Worm (Caenorhabditis elegans) whole organism, late embryonic: Measurements from ENCODE around the gene F26D2.3.

Source experiments
- C38D4.7 ChIP-seq: fragments of 200-800 bp; sonication (Bioruptor generic); optimal IDR thresholded peaks from 2 replicates; lab custom pipeline; 2018; ENCODE audit warnings: mild to moderate bottlenecking, missing genetic modification characterization, moderate library complexity, missing compliant biosample characterization
- F13H6.1 ChIP-seq: sonication (generic microtip); optimal IDR thresholded peaks from 2 replicates; lab custom pipeline; 2016; ENCODE audit warnings: missing genetic modification characterization, missing compliant biosample characterization
- K02D7.2 ChIP-seq: sonication (generic microtip); optimal IDR thresholded peaks from 2 replicates; lab custom pipeline; 2017; ENCODE audit warnings: mild to moderate bottlenecking, missing genetic modification characterization, missing compliant biosample characterization
- ahr-1 ChIP-seq: sonication (generic microtip); optimal IDR thresholded peaks from 2 replicates; lab custom pipeline; 2016; ENCODE audit warnings: missing genetic modification characterization, missing compliant biosample characterization
- ceh-14 ChIP-seq: sonication (generic microtip); optimal IDR thresholded peaks from 2 replicates; lab custom pipeline; 2016; ENCODE audit warnings: missing genotype, missing genetic modification characterization, missing compliant biosample characterization
- ceh-18 ChIP-seq: sonication (generic microtip); optimal IDR thresholded peaks from 2 replicates; lab custom pipeline; 2016; ENCODE audit warnings: missing genetic modification characterization, missing compliant biosample characterization
- ceh-19 ChIP-seq: fragments of 200-800 bp; sonication (Bioruptor generic); optimal IDR thresholded peaks from 2 replicates; lab custom pipeline; 2018; ENCODE audit warnings: mild to moderate bottlenecking, missing genetic modification characterization, missing compliant biosample characterization
- ceh-45 ChIP-seq: fragments of 200-800 bp; sonication (Bioruptor generic); IDR thresholded peaks from 2 replicates; pipeline ENCODE4 v1.3.6; 2022; ENCODE audit warnings: missing genetic modification reagents, missing genetic modification characterization, missing compliant biosample characterization
- ceh-6 ChIP-seq: fragments of 200-800 bp; sonication (Bioruptor generic); optimal IDR thresholded peaks from 2 replicates; lab custom pipeline; 2018; ENCODE audit warnings: mild to moderate bottlenecking, missing genetic modification characterization, missing compliant biosample characterization
- dmd-4 ChIP-seq: sonication (generic microtip); optimal IDR thresholded peaks from 2 replicates; lab custom pipeline; 2016; ENCODE audit warnings: borderline replicate concordance, missing genetic modification characterization, missing compliant biosample characterization
- elt-4 ChIP-seq: sonication (generic microtip); optimal IDR thresholded peaks from 2 replicates; lab custom pipeline; 2016; ENCODE audit warnings: missing genetic modification characterization, missing compliant biosample characterization
- eyg-1 ChIP-seq: sonication (generic microtip); optimal IDR thresholded peaks from 2 replicates; lab custom pipeline; 2016; ENCODE audit warnings: missing genotype, missing genetic modification characterization, missing compliant biosample characterization
- fkh-10 ChIP-seq: fragments of 150-350 bp; optimal IDR thresholded peaks from 2 replicates; lab custom pipeline; 2014; ENCODE audit warnings: missing biosample characterization, missing genetic modification reagents, missing genetic modification characterization
- fkh-6 ChIP-seq: sonication (generic microtip); optimal IDR thresholded peaks from 2 replicates; lab custom pipeline; 2016; ENCODE audit warnings: missing genetic modification characterization, missing compliant biosample characterization
- hlh-13 ChIP-seq: fragments of 200-800 bp; sonication (Bioruptor generic); optimal IDR thresholded peaks from 2 replicates; lab custom pipeline; 2018; ENCODE audit warnings: mild to moderate bottlenecking, missing genetic modification characterization, missing compliant biosample characterization
- hlh-30 ChIP-seq: sonication (generic microtip); optimal IDR thresholded peaks from 2 replicates; lab custom pipeline; 2017; ENCODE audit warnings: antibody characterized with exemption, missing genetic modification characterization, missing compliant biosample characterization; ENCODE audit not compliant: insufficient read depth
- hlh-6 ChIP-seq: sonication (generic microtip); optimal IDR thresholded peaks from 2 replicates; lab custom pipeline; 2016; ENCODE audit warnings: missing genotype, missing genetic modification characterization, missing compliant biosample characterization
- hlh-8 ChIP-seq: sonication (generic microtip); optimal IDR thresholded peaks from 2 replicates; lab custom pipeline; 2016; ENCODE audit warnings: missing genotype, missing genetic modification characterization, missing compliant biosample characterization
- lin-11 ChIP-seq: fragments of 200-800 bp; sonication (Bioruptor generic); optimal IDR thresholded peaks from 2 replicates; lab custom pipeline; 2018; ENCODE audit warnings: mild to moderate bottlenecking, missing genetic modification characterization, missing compliant biosample characterization
- madf-2 ChIP-seq: sonication (generic microtip); optimal IDR thresholded peaks from 2 replicates; lab custom pipeline; 2017; ENCODE audit warnings: missing genetic modification characterization, missing compliant biosample characterization
- mec-3 ChIP-seq: sonication (generic microtip); optimal IDR thresholded peaks from 2 replicates; lab custom pipeline; 2016; ENCODE audit warnings: borderline replicate concordance, missing genetic modification characterization, missing compliant biosample characterization
- nfya-1 ChIP-seq: sonication (generic microtip); optimal IDR thresholded peaks from 2 replicates; lab custom pipeline; 2017; ENCODE audit warnings: missing genetic modification characterization, mild to moderate bottlenecking, missing compliant biosample characterization, antibody characterized with exemption, moderate library complexity
- nhr-232 ChIP-seq: sonication (generic microtip); optimal IDR thresholded peaks from 2 replicates; lab custom pipeline; 2016; ENCODE audit warnings: missing genetic modification characterization, missing compliant biosample characterization
- npax-4 ChIP-seq: sonication (generic microtip); optimal IDR thresholded peaks from 2 replicates; lab custom pipeline; 2016; ENCODE audit warnings: missing genetic modification characterization, missing compliant biosample characterization
- odd-2 ChIP-seq: sonication (generic microtip); optimal IDR thresholded peaks from 2 replicates; lab custom pipeline; 2017; ENCODE audit warnings: antibody characterized with exemption, mild to moderate bottlenecking, missing genetic modification characterization, missing compliant biosample characterization
- pag-3 ChIP-seq: sonication (generic microtip); optimal IDR thresholded peaks from 2 replicates; lab custom pipeline; 2016; ENCODE audit warnings: missing compliant biosample characterization, missing genetic modification characterization, borderline replicate concordance
- pha-4 ChIP-seq: fragments of 150-350 bp; optimal IDR thresholded peaks from 2 replicates; lab custom pipeline; 2018; ENCODE audit warnings: missing biosample characterization, missing genetic modification reagents, missing genetic modification characterization
- pros-1 ChIP-seq: fragments of 150-350 bp; optimal IDR thresholded peaks from 2 replicates; lab custom pipeline; 2014; ENCODE audit warnings: missing biosample characterization, missing genetic modification reagents, missing genetic modification characterization
- ref-2 ChIP-seq: sonication (generic microtip); optimal IDR thresholded peaks from 2 replicates; lab custom pipeline; 2016; ENCODE audit warnings: missing genetic modification characterization, missing compliant biosample characterization
- rnt-1 ChIP-seq: sonication (generic microtip); optimal IDR thresholded peaks from 2 replicates; lab custom pipeline; 2016; ENCODE audit warnings: missing genetic modification characterization, missing compliant biosample characterization
- sdc-2 ChIP-seq: sonication (generic microtip); optimal IDR thresholded peaks from 2 replicates; lab custom pipeline; 2016; ENCODE audit warnings: missing genotype, missing genetic modification characterization, missing compliant biosample characterization
- sox-2 ChIP-seq: fragments of 200-800 bp; sonication (Bioruptor generic); IDR thresholded peaks from 2 replicates; pipeline ENCODE4 v1.3.6; 2022; ENCODE audit warnings: missing genetic modification reagents, missing genetic modification characterization, missing compliant biosample characterization
- syd-9 ChIP-seq: sonication (generic microtip); optimal IDR thresholded peaks from 2 replicates; lab custom pipeline; 2016; ENCODE audit warnings: mild to moderate bottlenecking, missing genetic modification characterization, moderate library complexity, missing compliant biosample characterization
- tbx-2 ChIP-seq: sonication (generic microtip); optimal IDR thresholded peaks from 2 replicates; lab custom pipeline; 2016; ENCODE audit warnings: missing genetic modification characterization, missing compliant biosample characterization
- tbx-7 ChIP-seq: sonication (generic microtip); optimal IDR thresholded peaks from 2 replicates; lab custom pipeline; 2016; ENCODE audit warnings: missing genotype, missing genetic modification characterization, missing compliant biosample characterization
- unc-3 ChIP-seq, 2 experiments: fragments of 200-800 bp in 1 of 2; sonication (Bioruptor generic) in 1 of 2; sonication (generic microtip) in 1 of 2; conservative IDR thresholded peaks in 1 of 2; optimal IDR thresholded peaks in 1 of 2; 2 replicates each; pipeline versions ENCODE4 v1.3.6 to Lab custom; 2016 to 2022; ENCODE audit warnings: missing compliant biosample characterization in 2 of 2, missing genetic modification characterization in 2 of 2, missing genetic modification reagents in 1 of 2
- unc-42 ChIP-seq: sonication (generic microtip); optimal IDR thresholded peaks from 2 replicates; lab custom pipeline; 2016; ENCODE audit warnings: missing genotype, missing genetic modification characterization, missing compliant biosample characterization
- unc-55 ChIP-seq: sonication (generic microtip); optimal IDR thresholded peaks from 2 replicates; lab custom pipeline; 2017; ENCODE audit warnings: missing biosample characterization, missing genetic modification reagents, missing genetic modification characterization
- zip-5 ChIP-seq: sonication (generic microtip); optimal IDR thresholded peaks from 2 replicates; lab custom pipeline; 2016; ENCODE audit warnings: missing genetic modification characterization, missing compliant biosample characterization
- ztf-16 ChIP-seq: sonication (generic microtip); optimal IDR thresholded peaks from 2 replicates; lab custom pipeline; 2017; ENCODE audit warnings: missing genetic modification characterization, missing compliant biosample characterization

Gene F26D2.3

ce11 chrV:16406357-16406756, 1.4 kb upstream of the F26D2.3 start:
- no peak for TF ChIP-seq pros-1
- TF ChIP-seq npax-4 (tag; lab: Kevin White, UChicago): no peak
- TF ChIP-seq ceh-14 (tag; lab: Kevin White, UChicago): no peak
- TF ChIP-seq pag-3 (tag; lab: Kevin White, UChicago): no peak
- TF ChIP-seq sox-2 (GFP tag; lab: Robert Waterston, UW): no peak
- no peak for TF ChIP-seq syd-9 (tag; lab: Kevin White, UChicago)
- TF ChIP-seq sdc-2: no peak
- TF ChIP-seq nhr-232 (tag; lab: Kevin White, UChicago): no peak
- TF ChIP-seq madf-2: no peak
- TF ChIP-seq fkh-10 (GFP tag; lab: Kevin White, UChicago): no peak

ce11 chrV:16410521-16410920, 2.8 kb downstream of the F26D2.3 start, which contains the start of gene srh-145:
srh-145 (plus strand) TSS chrV:16410713.
- TF ChIP-seq fkh-10 (GFP tag; lab: Kevin White, UChicago) (no peak), mec-3 (tag; lab: Kevin White, UChicago) (no peak), ahr-1 (tag; lab: Kevin White, UChicago) (no peak), fkh-6 (no peak), pag-3 (tag; lab: Kevin White, UChicago) (no peak), rnt-1 (no peak), hlh-6 (tag; lab: Kevin White, UChicago) (no peak), F13H6.1 (tag; lab: Kevin White, UChicago) (no peak), C38D4.7 (no peak), pha-4 (tag; lab: Kevin White, UChicago) (no peak), unc-3 (GFP tag; conservative IDR thresholded peaks at IDR 0.05; lab: Robert Waterston, UW) (no peak), unc-3 (tag; optimal IDR thresholded peaks at IDR 0.05; lab: Kevin White, UChicago) (no peak), ztf-16 (tag; lab: Kevin White, UChicago) (no peak), nhr-232 (tag; lab: Kevin White, UChicago) (no peak), K02D7.2 (tag; lab: Kevin White, UChicago) (no peak), tbx-7 (tag; lab: Kevin White, UChicago) (no peak), nfya-1 (no peak)

- no peak for TF ChIP-seq tbx-2
- TF ChIP-seq eyg-1: no peak
- TF ChIP-seq zip-5 (tag; lab: Kevin White, UChicago): no peak
- no peak for TF ChIP-seq unc-42 (tag; lab: Kevin White, UChicago)
- TF ChIP-seq ceh-45 (GFP tag; lab: Robert Waterston, UW): no peak
- TF ChIP-seq hlh-13 (GFP tag; lab: Kevin White, UChicago): no peak
- no peak for TF ChIP-seq K02D7.2 (tag; lab: Kevin White, UChicago)
- TF ChIP-seq ceh-6 (GFP tag; lab: Kevin White, UChicago): no peak
- TF ChIP-seq odd-2 (tag; lab: Kevin White, UChicago): no peak
- TF ChIP-seq fkh-10 (GFP tag; lab: Kevin White, UChicago): no peak
- TF ChIP-seq elt-4 (tag; lab: Kevin White, UChicago): no peak
- TF ChIP-seq sox-2 (GFP tag; lab: Robert Waterston, UW): no peak
- no peak for TF ChIP-seq hlh-8 (tag; lab: Kevin White, UChicago)
- no peak for TF ChIP-seq ceh-18 (tag; lab: Kevin White, UChicago)
Measured at ce11 chrV:16417014-16417413, 9.3 kb downstream of the F26D2.3 start, which contains the start of gene str-55. str-55 (minus strand) TSS chrV:16417114.

ce11 chrV:16419769-16420168, 12.0 kb downstream of the F26D2.3 start, which contains the start of gene F26D2.16:
F26D2.16 (minus strand) TSS chrV:16419869.
- TF ChIP-seq ceh-19 (GFP tag; lab: Kevin White, UChicago) (no peak), lin-11 (tag; lab: Kevin White, UChicago) (no peak), ref-2 (tag; lab: Kevin White, UChicago) (no peak), F13H6.1 (tag; lab: Kevin White, UChicago) (no peak), hlh-13 (GFP tag; lab: Kevin White, UChicago) (no peak), dmd-4 (tag; lab: Kevin White, UChicago) (no peak), fkh-10 (GFP tag; lab: Kevin White, UChicago) (no peak), tbx-2 (no peak), hlh-30 (tag; lab: Kevin White, UChicago) (no peak), pros-1 (no peak), unc-55 (GFP tag; lab: Kevin White, UChicago) (no peak)
